Fruit fly (Drosophila melanogaster): Measurements from ENCODE around the gene boss.

dm6 chr3R:26014262-26014833 lies 52.6 kb downstream of the boss start, which contains the start of gene Kaz-m1:
- no peak for TF ChIP-seq vri (GFP tag; optimal IDR thresholded peaks at IDR 0.05)
- TF ChIP-seq fkh (GFP tag; optimal IDR thresholded peaks at IDR 0.05): no peak
- TF ChIP-seq Gug (GFP tag; IDR thresholded peaks at IDR 0.05): no peak
- no peak for TF ChIP-seq Hr39 (GFP tag; optimal IDR thresholded peaks at IDR 0.05)
- no peak for TF ChIP-seq CG8632 (GFP tag; optimal IDR thresholded peaks at IDR 0.05)
- TF ChIP-seq CG3032 (tag; optimal IDR thresholded peaks at IDR 0.05): peak; percentile 29
- no peak for TF ChIP-seq svp (GFP tag)
- TF ChIP-seq CG10631 (GFP tag; optimal IDR thresholded peaks at IDR 0.05): peak; percentile 28
- no peak for TF ChIP-seq acj6 (GFP tag; optimal IDR thresholded peaks at IDR 0.05)
